Fruit fly (Drosophila melanogaster) whole organism, embryonic: ENCODE results near the gene Tmtc4.

Experiments
- CG10267 ChIP-seq: fragments of 200-800 bp; sonication (Bioruptor generic); optimal IDR thresholded peaks from 2 replicates; lab custom pipeline; 2018; ENCODE audit warnings: missing biosample characterization, mild to moderate bottlenecking, missing genetic modification characterization, moderate library complexity
- CG10543 ChIP-seq: fragments of 200-800 bp; sonication (Bioruptor generic); optimal IDR thresholded peaks from 3 replicates; lab custom pipeline; 2017; ENCODE audit warnings: missing biosample characterization, mild to moderate bottlenecking, missing genetic modification characterization, moderate library complexity
- CG11093 ChIP-seq: fragments of 200-800 bp; sonication (Bioruptor generic); IDR thresholded peaks from 3 replicates; pipeline ENCODE4 v1.3.6; 2022; ENCODE audit warnings: missing biosample characterization, missing genetic modification characterization
- CG12659 ChIP-seq: fragments of 200-800 bp; sonication (Bioruptor generic); optimal IDR thresholded peaks from 3 replicates; lab custom pipeline; 2017; ENCODE audit warnings: mild to moderate bottlenecking, missing biosample characterization, missing genetic modification reagents, missing genetic modification characterization
- CG13624 ChIP-seq: fragments of 200-800 bp; sonication (Bioruptor generic); optimal IDR thresholded peaks from 2 replicates; lab custom pipeline; 2016; ENCODE audit warnings: missing biosample characterization, missing genetic modification characterization
- CG13894 ChIP-seq: fragments of 200-800 bp; sonication (Bioruptor generic); optimal IDR thresholded peaks from 3 replicates; lab custom pipeline; 2018; ENCODE audit warnings: missing biosample characterization, mild to moderate bottlenecking, missing genetic modification characterization, moderate library complexity
- CG14860 ChIP-seq: fragments of 200-800 bp; sonication (Bioruptor generic); IDR thresholded peaks from 3 replicates; pipeline ENCODE4 v1.3.6; 2022; ENCODE audit warnings: missing biosample characterization, missing genetic modification characterization; ENCODE audit not compliant: partially characterized antibody
- CG1603 ChIP-seq: fragments of 200-800 bp; sonication (Bioruptor generic); optimal IDR thresholded peaks from 2 replicates; lab custom pipeline; 2019; ENCODE audit warnings: missing biosample characterization, mild to moderate bottlenecking, missing genetic modification characterization, moderate library complexity
- CG18476 ChIP-seq: fragments of 200-800 bp; sonication (Bioruptor generic); optimal IDR thresholded peaks from 2 replicates; lab custom pipeline; 2016; ENCODE audit warnings: missing biosample characterization, mild to moderate bottlenecking, missing genetic modification characterization
- CG18764 ChIP-seq: fragments of 200-800 bp; sonication (Bioruptor generic); optimal IDR thresholded peaks from 3 replicates; lab custom pipeline; 2016; ENCODE audit warnings: missing biosample characterization, missing genetic modification characterization
- CG2116 ChIP-seq: fragments of 200-800 bp; sonication (Bioruptor generic); optimal IDR thresholded peaks from 3 replicates; lab custom pipeline; 2018; ENCODE audit warnings: missing biosample characterization, mild to moderate bottlenecking, missing genetic modification characterization
- CG30403 ChIP-seq: fragments of 200-800 bp; sonication (Bioruptor generic); optimal IDR thresholded peaks from 3 replicates; lab custom pipeline; 2016; ENCODE audit warnings: missing biosample characterization, missing genetic modification characterization
- CG34224 ChIP-seq: fragments of 200-800 bp; sonication (Bioruptor generic); IDR thresholded peaks from 3 replicates; pipeline ENCODE4 v1.3.6; 2022; ENCODE audit warnings: missing biosample characterization, missing genetic modification characterization; ENCODE audit not compliant: partially characterized antibody
- CG42726 ChIP-seq: fragments of 200-800 bp; sonication (Bioruptor generic); IDR thresholded peaks from 2 replicates; pipeline ENCODE4 v1.3.6; 2022; ENCODE audit warnings: missing biosample characterization, missing genetic modification characterization; ENCODE audit not compliant: partially characterized antibody
- CG7357 ChIP-seq: fragments of 200-800 bp; sonication (Bioruptor generic); IDR thresholded peaks from 3 replicates; pipeline ENCODE4 v1.3.6; 2022; ENCODE audit warnings: missing biosample characterization, missing genetic modification characterization
- CG7745 ChIP-seq: fragments of 200-800 bp; sonication (Bioruptor generic); optimal IDR thresholded peaks from 2 replicates; lab custom pipeline; 2018; ENCODE audit warnings: missing biosample characterization, mild to moderate bottlenecking, missing genetic modification characterization, moderate library complexity
- CG7963 ChIP-seq: fragments of 200-800 bp; sonication (Bioruptor generic); IDR thresholded peaks from 3 replicates; pipeline ENCODE4 v1.3.6; 2022; ENCODE audit warnings: missing biosample characterization, missing genetic modification characterization; ENCODE audit not compliant: partially characterized antibody
- CG8290 ChIP-seq, 3 experiments: fragments of 200-800 bp; sonication (Bioruptor generic); optimal IDR thresholded peaks; 2 replicates each; lab custom pipeline; 2016 to 2019; ENCODE audit warnings: missing biosample characterization in 3 of 3, missing genetic modification characterization in 3 of 3, mild to moderate bottlenecking in 2 of 3, moderate library complexity in 1 of 3
- Dll ChIP-seq: fragments of 200-800 bp; sonication (Bioruptor generic); IDR thresholded peaks from 4 replicates; pipeline ENCODE4 v1.3.6; 2022; ENCODE audit warnings: missing biosample characterization, missing genetic modification characterization; ENCODE audit not compliant: partially characterized antibody
- Dp ChIP-seq: fragments of 200-800 bp; sonication (Bioruptor generic); optimal IDR thresholded peaks from 2 replicates; lab custom pipeline; 2018; ENCODE audit warnings: missing biosample characterization, mild to moderate bottlenecking, missing genetic modification characterization, moderate library complexity
- Dref ChIP-seq: fragments of 200-800 bp; sonication (Bioruptor generic); IDR thresholded peaks from 2 replicates; pipeline ENCODE4 v1.3.6; 2022; ENCODE audit warnings: missing biosample characterization, missing genetic modification characterization
- Ets97D ChIP-seq: fragments of 200-800 bp; sonication (Bioruptor generic); optimal IDR thresholded peaks from 3 replicates; lab custom pipeline; 2016; ENCODE audit warnings: missing biosample characterization, missing genetic modification characterization
- GATAe ChIP-seq: fragments of 200-800 bp; sonication (Bioruptor generic); conservative IDR thresholded peaks from 2 replicates; pipeline ENCODE4 v1.3.6; 2022; ENCODE audit warnings: missing biosample characterization, missing genetic modification characterization
- HLH4C ChIP-seq: fragments of 200-800 bp; sonication (Bioruptor generic); IDR thresholded peaks from 3 replicates; pipeline ENCODE4 v1.3.6; 2022; ENCODE audit warnings: missing biosample characterization, missing genetic modification characterization; ENCODE audit not compliant: partially characterized antibody
- Opbp ChIP-seq: fragments of 200-800 bp; sonication (Bioruptor generic); IDR thresholded peaks from 3 replicates; pipeline ENCODE4 v1.3.6; 2022; ENCODE audit warnings: missing biosample characterization, missing genetic modification characterization; ENCODE audit not compliant: partially characterized antibody
- YL-1 ChIP-seq: fragments of 200-800 bp; sonication (Bioruptor generic); optimal IDR thresholded peaks from 3 replicates; lab custom pipeline; 2017; ENCODE audit warnings: missing biosample characterization, mild to moderate bottlenecking, missing genetic modification characterization
- ato ChIP-seq: fragments of 200-800 bp; sonication (Bioruptor generic); IDR thresholded peaks from 2 replicates; pipeline ENCODE4 v1.3.6; 2022; ENCODE audit warnings: missing biosample characterization, missing genetic modification characterization; ENCODE audit not compliant: partially characterized antibody
- bab2 ChIP-seq: fragments of 200-800 bp; sonication (Bioruptor generic); optimal IDR thresholded peaks from 2 replicates; lab custom pipeline; 2016; ENCODE audit warnings: missing biosample characterization, missing genetic modification characterization
- dmrt11E ChIP-seq: fragments of 200-800 bp; sonication (Bioruptor generic); optimal IDR thresholded peaks from 3 replicates; lab custom pipeline; 2018; ENCODE audit warnings: missing biosample characterization, mild to moderate bottlenecking, missing genetic modification characterization, moderate library complexity
- dmrt99B ChIP-seq: fragments of 200-800 bp; sonication (Bioruptor generic); optimal IDR thresholded peaks from 2 replicates; lab custom pipeline; 2018; ENCODE audit warnings: missing biosample characterization, mild to moderate bottlenecking, missing genetic modification characterization, moderate library complexity
- dysf ChIP-seq: fragments of 200-800 bp; sonication (Bioruptor generic); IDR thresholded peaks from 3 replicates; pipeline ENCODE4 v1.3.6; 2022; ENCODE audit warnings: missing biosample characterization, missing genetic modification characterization
- fd3F ChIP-seq: fragments of 200-800 bp; sonication (Bioruptor generic); optimal IDR thresholded peaks from 2 replicates; lab custom pipeline; 2018; ENCODE audit warnings: missing biosample characterization, mild to moderate bottlenecking, missing genetic modification characterization, moderate library complexity
- grn ChIP-seq: fragments of 200-800 bp; sonication (Bioruptor generic); optimal IDR thresholded peaks from 3 replicates; lab custom pipeline; 2017; ENCODE audit warnings: missing biosample characterization, missing genetic modification characterization
- gro ChIP-seq: fragments of 200-800 bp; sonication (Bioruptor generic); optimal IDR thresholded peaks from 2 replicates; lab custom pipeline; 2016; ENCODE audit warnings: missing biosample characterization, missing genetic modification characterization
- gsb ChIP-seq: fragments of 200-800 bp; sonication (Bioruptor generic); IDR thresholded peaks from 2 replicates; pipeline ENCODE4 v1.3.6; 2022; ENCODE audit warnings: missing biosample characterization, missing genetic modification characterization
- inv ChIP-seq: fragments of 200-800 bp; sonication (Bioruptor generic); IDR thresholded peaks from 2 replicates; pipeline ENCODE4 v1.3.6; 2022; ENCODE audit warnings: missing biosample characterization, missing genetic modification characterization; ENCODE audit not compliant: partially characterized antibody
- kay ChIP-seq: fragments of 200-800 bp; sonication (Bioruptor generic); optimal IDR thresholded peaks from 2 replicates; lab custom pipeline; 2016; ENCODE audit warnings: missing biosample characterization, missing genetic modification characterization
- knrl ChIP-seq: fragments of 200-800 bp; sonication (Bioruptor generic); IDR thresholded peaks from 3 replicates; pipeline ENCODE4 v1.3.6; 2022; ENCODE audit warnings: missing biosample characterization, missing genetic modification characterization; ENCODE audit not compliant: partially characterized antibody
- pan ChIP-seq, 4 experiments: fragments of >200 bp in 3 of 4; fragments of 200-800 bp in 1 of 4; sonication (Bioruptor generic) in 1 of 4; optimal IDR thresholded peaks in 3 of 4; IDR thresholded peaks in 1 of 4; 2 replicates each; pipeline versions ENCODE4 v1.3.6 to Lab custom; 2017 to 2022; ENCODE audit warnings: missing biosample characterization in 2 of 4, missing genetic modification characterization in 2 of 4, mixed read lengths in 1 of 4
- pho ChIP-seq: fragments of 200-800 bp; sonication (Bioruptor generic); optimal IDR thresholded peaks from 2 replicates; lab custom pipeline; 2016; ENCODE audit warnings: missing biosample characterization, missing genetic modification characterization
- phol ChIP-seq: fragments of 200-800 bp; sonication (Bioruptor generic); optimal IDR thresholded peaks from 3 replicates; lab custom pipeline; 2018; ENCODE audit warnings: missing biosample characterization, mild to moderate bottlenecking, missing genetic modification characterization, moderate library complexity
- pzg ChIP-seq: fragments of 200-800 bp; sonication (Bioruptor generic); optimal IDR thresholded peaks from 3 replicates; lab custom pipeline; 2018; ENCODE audit warnings: missing biosample characterization, mild to moderate bottlenecking, missing genetic modification characterization, moderate library complexity
- row ChIP-seq: fragments of 200-800 bp; sonication (Bioruptor generic); IDR thresholded peaks from 3 replicates; pipeline ENCODE4 v1.3.6; 2022; ENCODE audit warnings: missing biosample characterization, missing genetic modification characterization
- sens ChIP-seq: fragments of 200-800 bp; sonication (Bioruptor generic); peaks from one replicate; lab custom pipeline; 2016; ENCODE audit warnings: missing biosample characterization, missing genetic modification characterization
- unpg ChIP-seq: fragments of 200-800 bp; sonication (Bioruptor generic); optimal IDR thresholded peaks from 3 replicates; lab custom pipeline; 2018; ENCODE audit warnings: missing biosample characterization, mild to moderate bottlenecking, missing genetic modification characterization, moderate library complexity
- wor ChIP-seq: fragments of 200-800 bp; sonication (Bioruptor generic); IDR thresholded peaks from 2 replicates; pipeline ENCODE4 v1.3.6; 2022; ENCODE audit warnings: missing biosample characterization, missing genetic modification characterization
- zen2 ChIP-seq: fragments of 200-800 bp; sonication (Bioruptor generic); IDR thresholded peaks from 3 replicates; pipeline ENCODE4 v1.3.6; 2022; ENCODE audit warnings: missing biosample characterization, missing genetic modification characterization; ENCODE audit not compliant: partially characterized antibody
- zf30C ChIP-seq: fragments of 200-800 bp; sonication (Bioruptor generic); optimal IDR thresholded peaks from 3 replicates; lab custom pipeline; 2018; ENCODE audit warnings: missing biosample characterization, mild to moderate bottlenecking, missing genetic modification characterization

The Tmtc4 gene

dm6 chr3R:15346018-15346383, 5.0 kb upstream of the Tmtc4 start, which contains the start of the genes Surf4 and CG31301:
Surf4 (minus strand) TSS chr3R:15346176.
CG31301 (plus strand) TSS chr3R:15346205.
- TF ChIP-seq CG12659 (GFP tag; lab: Kevin White, UChicago) (peak; percentile 34), phol (tag; lab: Kevin White, UChicago) (peak; percentile 16), CG11093 (no peak), CG1603 (peak; percentile 66), wor (GFP tag; lab: Robert Waterston, UW) (no peak), CG18764 (GFP tag; lab: Kevin White, UChicago) (no peak), Opbp (GFP tag; lab: Robert Waterston, UW) (peak; percentile 87; the same call in 2 of the 3 replicates), CG13624 (GFP tag; lab: Kevin White, UChicago) (peak; percentile 13), CG7963 (GFP tag; lab: Robert Waterston, UW) (peak; percentile 76), grn (GFP tag; lab: Kevin White, UChicago) (no peak), Dp (peak; percentile 35), zf30C (GFP tag; lab: Kevin White, UChicago) (peak; percentile 30), Ets97D (GFP tag; lab: Kevin White, UChicago) (peak; percentile 71), ato (peak; percentile 85), Dll (GFP tag; lab: Robert Waterston, UW) (peak; percentile 61; the same call in 3 of the 4 replicates), CG7357 (GFP tag; lab: Robert Waterston, UW) (no peak), sens (GFP tag; lab: Kevin White, UChicago) (peak; percentile 23), HLH4C (GFP tag; lab: Robert Waterston, UW) (peak; percentile 86), CG8290 (GFP tag; optimal IDR thresholded peaks at IDR 0.05; lab: Kevin White, UChicago) (no peak), CG8290 (tag; optimal IDR thresholded peaks at IDR 0.05; lab: Kevin White, UChicago) (peak in 1 of 2 experiments; percentile 56), CG10543 (GFP tag; lab: Kevin White, UChicago) (no peak), unpg (peak; percentile 6), knrl (GFP tag; lab: Robert Waterston, UW) (peak; percentile 51; the same call in 2 of the 3 replicates), CG42726 (peak; percentile 29; the same call in 1 of the 2 replicates), CG10267 (peak; percentile 12), bab2 (GFP tag; lab: Kevin White, UChicago) (no peak), CG2116 (GFP tag; lab: Kevin White, UChicago) (peak; percentile 91), YL-1 (GFP tag; lab: Kevin White, UChicago) (peak; percentile 61), CG7745 (tag; lab: Kevin White, UChicago) (no peak), fd3F (GFP tag; lab: Kevin White, UChicago) (no peak), inv (GFP tag; lab: Robert Waterston, UW) (peak; percentile 49), zen2 (GFP tag; lab: Robert Waterston, UW) (peak; percentile 77), pho (GFP tag; lab: Kevin White, UChicago) (no peak), Dref (peak; percentile 91), dysf (GFP tag; lab: Robert Waterston, UW) (no peak), gsb (no peak), CG18476 (GFP tag; lab: Kevin White, UChicago) (no peak), dmrt11E (tag; lab: Kevin White, UChicago) (no peak), GATAe (GFP tag; lab: Robert Waterston, UW) (no peak), CG13894 (tag; lab: Kevin White, UChicago) (peak; percentile 6), pan (optimal IDR thresholded peaks at IDR 0.05; lab: Kevin White, UChicago) (no peak), pan (GFP tag; optimal IDR thresholded peaks at IDR 0.05 in 1 of 2, IDR thresholded peaks at IDR 0.05 in 1 of 2) (no peak), CG34224 (GFP tag; lab: Robert Waterston, UW) (peak; percentile 64), gro (GFP tag; lab: Kevin White, UChicago) (no peak), row (GFP tag; lab: Robert Waterston, UW) (no peak), kay (GFP tag; lab: Kevin White, UChicago) (no peak), dmrt99B (tag; lab: Kevin White, UChicago) (no peak), CG30403 (GFP tag; lab: Kevin White, UChicago) (no peak), CG14860 (GFP tag; lab: Robert Waterston, UW) (peak; percentile 68; the same call in 2 of the 3 replicates), pzg (peak; percentile 65)
